Fruit fly (Drosophila melanogaster) whole organism, embryonic: Measurements from ENCODE around the gene CG8301.

Experiments used
- Atf3 ChIP-seq: fragments of 200-800 bp; sonication (Bioruptor generic); optimal IDR thresholded peaks from 3 replicates; lab custom pipeline; 2016; ENCODE audit warnings: missing biosample characterization, missing genetic modification characterization
- BEAF-32 ChIP-seq: fragments of 200-800 bp; sonication (Bioruptor generic); optimal IDR thresholded peaks from 3 replicates; lab custom pipeline; 2017; ENCODE audit warnings: missing biosample characterization, missing genetic modification characterization, mild to moderate bottlenecking, moderate library complexity, missing genetic modification reagents
- CG10959 ChIP-seq: fragments of 200-800 bp; sonication (Bioruptor generic); IDR thresholded peaks from 2 replicates; pipeline ENCODE4 v1.3.6; 2022; ENCODE audit warnings: missing biosample characterization, missing genetic modification characterization
- CG12155 ChIP-seq: fragments of 200-800 bp; sonication (Bioruptor generic); optimal IDR thresholded peaks from 3 replicates; lab custom pipeline; 2016; ENCODE audit warnings: missing biosample characterization, missing genetic modification characterization
- CG15479 ChIP-seq: fragments of 200-800 bp; sonication (Bioruptor generic); optimal IDR thresholded peaks from 3 replicates; lab custom pipeline; 2019; ENCODE audit warnings: missing biosample characterization, mild to moderate bottlenecking, missing genetic modification characterization, moderate library complexity
- CG17802 ChIP-seq: fragments of 200-800 bp; sonication (Bioruptor generic); optimal IDR thresholded peaks from 2 replicates; lab custom pipeline; 2018; ENCODE audit warnings: missing biosample characterization, mild to moderate bottlenecking, missing genetic modification characterization, moderate library complexity
- CG17912 ChIP-seq: fragments of 200-800 bp; sonication (Bioruptor generic); optimal IDR thresholded peaks from 2 replicates; lab custom pipeline; 2018; ENCODE audit warnings: missing biosample characterization, mild to moderate bottlenecking, missing genetic modification characterization
- CG2199 ChIP-seq: fragments of 200-800 bp; sonication (Bioruptor generic); IDR thresholded peaks from 3 replicates; pipeline ENCODE4 v1.3.6; 2022; ENCODE audit warnings: missing biosample characterization, missing genetic modification characterization
- CG2202 ChIP-seq: fragments of 200-800 bp; sonication (Bioruptor generic); optimal IDR thresholded peaks from 2 replicates; lab custom pipeline; 2018; ENCODE audit warnings: missing biosample characterization, mild to moderate bottlenecking, missing genetic modification characterization
- CG3995 ChIP-seq: fragments of 200-800 bp; sonication (Bioruptor generic); optimal IDR thresholded peaks from 3 replicates; lab custom pipeline; 2016; ENCODE audit warnings: missing biosample characterization, missing genetic modification characterization
- CG6254 ChIP-seq: fragments of 200-800 bp; sonication (Bioruptor generic); optimal IDR thresholded peaks from 3 replicates; lab custom pipeline; 2017; ENCODE audit warnings: mild to moderate bottlenecking, missing biosample characterization, missing genetic modification reagents, missing genetic modification characterization
- CG7745 ChIP-seq: fragments of 200-800 bp; sonication (Bioruptor generic); optimal IDR thresholded peaks from 2 replicates; lab custom pipeline; 2018; ENCODE audit warnings: missing biosample characterization, mild to moderate bottlenecking, missing genetic modification characterization, moderate library complexity
- CG7987 ChIP-seq: fragments of 200-800 bp; sonication (Bioruptor generic); optimal IDR thresholded peaks from 2 replicates; lab custom pipeline; 2018; ENCODE audit warnings: missing biosample characterization, mild to moderate bottlenecking, missing genetic modification characterization, moderate library complexity
- CG8290 ChIP-seq, 3 experiments: fragments of 200-800 bp; sonication (Bioruptor generic); optimal IDR thresholded peaks; 2 replicates each; lab custom pipeline; 2016 to 2019; ENCODE audit warnings: missing biosample characterization in 3 of 3, missing genetic modification characterization in 3 of 3, mild to moderate bottlenecking in 2 of 3, moderate library complexity in 1 of 3
- Eip74EF ChIP-seq, 2 experiments: fragments of 200-800 bp in 1 of 2; fragments of >200 bp in 1 of 2; sonication (Bioruptor generic) in 1 of 2; optimal IDR thresholded peaks; 2 replicates each; lab custom pipeline; 2017 to 2019; ENCODE audit warnings: missing biosample characterization in 2 of 2, missing genetic modification characterization in 2 of 2, mild to moderate bottlenecking in 1 of 2, moderate library complexity in 1 of 2
- Fer1 ChIP-seq: fragments of 200-800 bp; sonication (Bioruptor generic); optimal IDR thresholded peaks from 2 replicates; lab custom pipeline; 2017; ENCODE audit warnings: missing biosample characterization, mild to moderate bottlenecking, missing genetic modification characterization
- GATAe ChIP-seq: fragments of 200-800 bp; sonication (Bioruptor generic); conservative IDR thresholded peaks from 2 replicates; pipeline ENCODE4 v1.3.6; 2022; ENCODE audit warnings: missing biosample characterization, missing genetic modification characterization
- Gug ChIP-seq: fragments of 200-800 bp; sonication (Bioruptor generic); IDR thresholded peaks from 4 replicates; pipeline ENCODE4 v1.3.6; 2022; ENCODE audit warnings: missing biosample characterization, missing genetic modification characterization
- HmgZ ChIP-seq: fragments of 200-800 bp; sonication (Bioruptor generic); optimal IDR thresholded peaks from 2 replicates; lab custom pipeline; 2018; ENCODE audit warnings: missing biosample characterization, mild to moderate bottlenecking, missing genetic modification characterization
- Hr39 ChIP-seq: fragments of >200 bp; optimal IDR thresholded peaks from 2 replicates; lab custom pipeline; 2017
- Hsf ChIP-seq: fragments of 200-800 bp; sonication (Bioruptor generic); optimal IDR thresholded peaks from 3 replicates; lab custom pipeline; 2016; ENCODE audit warnings: missing biosample characterization, missing genetic modification characterization
- Med ChIP-seq: fragments of 200-800 bp; sonication (Bioruptor generic); peaks from one replicate; lab custom pipeline; 2016; ENCODE audit warnings: missing biosample characterization, missing genetic modification characterization, mild to moderate bottlenecking, inconsistent platforms, moderate library complexity
- NC2α ChIP-seq: fragments of 200-800 bp; sonication (Bioruptor generic); optimal IDR thresholded peaks from 2 replicates; lab custom pipeline; 2016; ENCODE audit warnings: missing biosample characterization, missing genetic modification characterization
- PHDP ChIP-seq: fragments of 200-800 bp; sonication (Bioruptor generic); optimal IDR thresholded peaks from 3 replicates; lab custom pipeline; 2018; ENCODE audit warnings: missing biosample characterization, mild to moderate bottlenecking, missing genetic modification characterization, moderate library complexity
- az2 ChIP-seq: fragments of 200-800 bp; sonication (Bioruptor generic); optimal IDR thresholded peaks from 3 replicates; lab custom pipeline; 2016; ENCODE audit warnings: missing biosample characterization, missing genetic modification characterization
- bowl ChIP-seq: fragments of 200-800 bp; sonication (Bioruptor generic); IDR thresholded peaks from 2 replicates; pipeline ENCODE4 v1.3.6; 2022; ENCODE audit warnings: missing biosample characterization, missing genetic modification characterization
- chm ChIP-seq: fragments of 200-800 bp; sonication (Bioruptor generic); IDR thresholded peaks from 2 replicates; pipeline ENCODE4 v1.3.6; 2022; ENCODE audit warnings: missing biosample characterization, missing genetic modification characterization
- ftz-f1 ChIP-seq: fragments of 200-800 bp; sonication (Bioruptor generic); optimal IDR thresholded peaks from 2 replicates; lab custom pipeline; 2016; ENCODE audit warnings: missing biosample characterization, missing genetic modification characterization
- gce ChIP-seq: fragments of 200-800 bp; sonication (Bioruptor generic); IDR thresholded peaks from 3 replicates; pipeline ENCODE4 v1.3.6; 2022; ENCODE audit warnings: missing biosample characterization, missing genetic modification characterization
- gcm ChIP-seq: fragments of 200-800 bp; sonication (Bioruptor generic); optimal IDR thresholded peaks from 2 replicates; lab custom pipeline; 2019; ENCODE audit warnings: missing biosample characterization, mild to moderate bottlenecking, missing genetic modification characterization, moderate library complexity
- grn ChIP-seq: fragments of 200-800 bp; sonication (Bioruptor generic); optimal IDR thresholded peaks from 3 replicates; lab custom pipeline; 2017; ENCODE audit warnings: missing biosample characterization, missing genetic modification characterization
- h ChIP-seq: fragments of >200 bp; optimal IDR thresholded peaks from 2 replicates; lab custom pipeline; 2017
- hkb ChIP-seq, 2 experiments: fragments of 200-800 bp in 1 of 2; fragments of >200 bp in 1 of 2; sonication (Bioruptor generic) in 1 of 2; IDR thresholded peaks in 1 of 2; optimal IDR thresholded peaks in 1 of 2; 2 replicates each; pipeline versions ENCODE4 v1.3.6 to Lab custom; 2017 to 2022; ENCODE audit warnings: missing biosample characterization in 1 of 2, missing genetic modification characterization in 1 of 2
- insv ChIP-seq, 2 experiments: fragments of 200-800 bp; sonication (Bioruptor generic); optimal IDR thresholded peaks; 3 replicates each; lab custom pipeline; 2016 to 2018; ENCODE audit warnings: missing biosample characterization in 2 of 2, missing genetic modification characterization in 2 of 2
- ken ChIP-seq: fragments of 200-800 bp; sonication (Bioruptor generic); IDR thresholded peaks from 3 replicates; pipeline ENCODE4 v1.3.6; 2022; ENCODE audit warnings: missing biosample characterization, missing genetic modification characterization
- mam ChIP-seq: fragments of 200-800 bp; sonication (Bioruptor generic); optimal IDR thresholded peaks from 3 replicates; lab custom pipeline; 2016; ENCODE audit warnings: missing biosample characterization, missing genetic modification characterization
- mirr ChIP-seq: fragments of 200-800 bp; sonication (Bioruptor generic); optimal IDR thresholded peaks from 3 replicates; lab custom pipeline; 2018; ENCODE audit warnings: missing biosample characterization, mild to moderate bottlenecking, missing genetic modification characterization
- otp ChIP-seq: fragments of 200-800 bp; sonication (Bioruptor generic); IDR thresholded peaks from 3 replicates; pipeline ENCODE4, ENCODE4 v1.3.6; 2022; ENCODE audit warnings: missing biosample characterization, missing genetic modification characterization
- ranshi ChIP-seq: fragments of 200-800 bp; sonication (Bioruptor generic); IDR thresholded peaks from 2 replicates; pipeline ENCODE4 v1.3.6; 2022; ENCODE audit warnings: missing biosample characterization, missing genetic modification characterization
- rib ChIP-seq: fragments of 200-800 bp; sonication (Bioruptor generic); IDR thresholded peaks from 2 replicates; pipeline ENCODE4 v1.3.6; 2022; ENCODE audit warnings: missing biosample characterization, missing genetic modification characterization
- run ChIP-seq: fragments of 200-800 bp; sonication (Bioruptor generic); optimal IDR thresholded peaks from 3 replicates; lab custom pipeline; 2018; ENCODE audit warnings: missing biosample characterization, mild to moderate bottlenecking, missing genetic modification characterization
- sd ChIP-seq: fragments of 200-800 bp; sonication (Bioruptor generic); optimal IDR thresholded peaks from 3 replicates; lab custom pipeline; 2018; ENCODE audit warnings: missing biosample characterization, mild to moderate bottlenecking, missing genetic modification characterization, moderate library complexity
- seq ChIP-seq: fragments of 200-800 bp; sonication (Bioruptor generic); IDR thresholded peaks from 2 replicates; pipeline ENCODE4 v1.3.6; 2022; ENCODE audit warnings: missing biosample characterization, missing genetic modification characterization
- so ChIP-seq: fragments of 200-800 bp; sonication (Bioruptor generic); IDR thresholded peaks from 3 replicates; pipeline ENCODE4 v1.3.6; 2022; ENCODE audit warnings: missing biosample characterization, missing genetic modification characterization
- tap ChIP-seq: fragments of 200-800 bp; optimal IDR thresholded peaks from 3 replicates; lab custom pipeline; 2019; ENCODE audit warnings: missing biosample characterization, mild to moderate bottlenecking, missing genetic modification characterization, moderate library complexity
- vvl ChIP-seq: fragments of 200-800 bp; sonication (Bioruptor generic); IDR thresholded peaks from 2 replicates; pipeline ENCODE4 v1.3.6; 2022; ENCODE audit warnings: missing biosample characterization, missing genetic modification characterization
- wek ChIP-seq: fragments of 200-800 bp; sonication (Bioruptor generic); optimal IDR thresholded peaks from 3 replicates; lab custom pipeline; 2018; ENCODE audit warnings: missing biosample characterization, mild to moderate bottlenecking, missing genetic modification characterization, moderate library complexity
- wor ChIP-seq: fragments of 200-800 bp; sonication (Bioruptor generic); IDR thresholded peaks from 2 replicates; pipeline ENCODE4 v1.3.6; 2022; ENCODE audit warnings: missing biosample characterization, missing genetic modification characterization
- zfh1 ChIP-seq: fragments of 200-800 bp; sonication (Bioruptor generic); IDR thresholded peaks from 3 replicates; pipeline ENCODE4 v1.3.6; 2022; ENCODE audit warnings: missing biosample characterization, missing genetic modification characterization

Gene CG8301

dm6 chr3R:9546808-9547381, 34.2 kb upstream of the CG8301 start (continued):
- TF ChIP-seq zfh1 (GFP tag; lab: Robert Waterston, UW) (0 out of 3 replicates have a peak, but pooled peaks have one; percentile 13), otp (no peak), chm (0 out of 2 replicates have a peak, but pooled peaks have one; percentile 15), ranshi (GFP tag; lab: Robert Waterston, UW) (0 out of 2 replicates have a peak, but pooled peaks have one; percentile 15), gcm (GFP tag; lab: Kevin White, UChicago) (peak; percentile 64)

dm6 chr3R:9548769-9549168, 32.3 kb upstream of the CG8301 start:
- TF ChIP-seq CG6254 (GFP tag; lab: Kevin White, UChicago) (no peak), tap (tag; lab: Kevin White, UChicago) (no peak), CG7745 (no peak), CG12155 (GFP tag; lab: Kevin White, UChicago) (no peak), Eip74EF (GFP tag; optimal IDR thresholded peaks at IDR 0.05; lab: Kevin White, UChicago) (no peak), az2 (GFP tag; lab: Kevin White, UChicago) (no peak), ftz-f1 (GFP tag; lab: Kevin White, UChicago) (peak; percentile 58), CG2202 (tag; lab: Kevin White, UChicago) (no peak), wor (GFP tag; lab: Robert Waterston, UW) (no peak), h (lab: Kevin White, UChicago) (no peak), CG17802 (tag; lab: Kevin White, UChicago) (no peak), BEAF-32 (GFP tag; lab: Kevin White, UChicago) (no peak), mirr (GFP tag; lab: Kevin White, UChicago) (peak; percentile 12), wek (GFP tag; lab: Kevin White, UChicago) (peak; percentile 15), CG2199 (GFP tag; lab: Robert Waterston, UW) (no peak), HmgZ (tag; lab: Kevin White, UChicago) (peak; percentile 32), mam (GFP tag; lab: Kevin White, UChicago) (no peak), seq (GFP tag; lab: Robert Waterston, UW) (no peak), sd (tag; lab: Kevin White, UChicago) (no peak), gce (GFP tag; lab: Robert Waterston, UW) (no peak), NC2α (GFP tag; lab: Kevin White, UChicago) (no peak), CG7987 (GFP tag; lab: Kevin White, UChicago) (no peak), run (tag; lab: Kevin White, UChicago) (no peak), ken (GFP tag; lab: Robert Waterston, UW) (no peak), CG3995 (GFP tag; lab: Kevin White, UChicago) (no peak), Fer1 (no peak), hkb (optimal IDR thresholded peaks at IDR 0.05; lab: Kevin White, UChicago) (no peak), hkb (GFP tag; IDR thresholded peaks at IDR 0.05; lab: Robert Waterston, UW) (no peak), CG8290 (GFP tag; optimal IDR thresholded peaks at IDR 0.05; lab: Kevin White, UChicago) (no peak), CG8290 (tag; optimal IDR thresholded peaks at IDR 0.05; lab: Kevin White, UChicago) (peak in 1 of 2 experiments; percentile 10), CG15479 (GFP tag; lab: Kevin White, UChicago) (peak; percentile 18), so (GFP tag; lab: Robert Waterston, UW) (no peak), vvl (0 out of 2 replicates have a peak, but pooled peaks have one; percentile 14), CG10959 (no peak), insv (GFP tag; optimal IDR thresholded peaks at IDR 0.05; lab: Kevin White, UChicago) (no peak), Med (GFP tag; lab: Kevin White, UChicago) (peak; percentile 26), bowl (GFP tag; lab: Robert Waterston, UW) (no peak), rib (GFP tag; lab: Robert Waterston, UW) (no peak), Atf3 (GFP tag; lab: Kevin White, UChicago) (no peak), Gug (GFP tag; lab: Robert Waterston, UW) (no peak), Hsf (GFP tag; lab: Kevin White, UChicago) (no peak), GATAe (GFP tag; lab: Robert Waterston, UW) (peak; percentile 80), Hr39 (lab: Kevin White, UChicago) (no peak), CG17912 (GFP tag; lab: Kevin White, UChicago) (no peak), grn (GFP tag; lab: Kevin White, UChicago) (peak; percentile 93), PHDP (no peak)
